Fruit fly (Drosophila melanogaster) whole organism, pupa: ENCODE measurements around the gene CG43335.

Experiments used
- CG10348 ChIP-seq: fragments of 200-800 bp; sonication (Bioruptor generic); IDR thresholded peaks from 2 replicates; pipeline ENCODE4 v1.3.6; 2022; ENCODE audit warnings: missing biosample characterization, missing genetic modification characterization
- CG12605 ChIP-seq: fragments of 200-800 bp; sonication (Bioruptor generic); IDR thresholded peaks from 2 replicates; pipeline ENCODE4 v1.3.6; 2022; ENCODE audit warnings: missing biosample characterization, missing genetic modification characterization
- CG13204 ChIP-seq: fragments of 200-800 bp; sonication (Bioruptor generic); optimal IDR thresholded peaks from 2 replicates; lab custom pipeline; 2018; ENCODE audit warnings: missing biosample characterization, mild to moderate bottlenecking, missing genetic modification characterization, moderate library complexity
- CG14655 ChIP-seq: fragments of 200-800 bp; sonication (Bioruptor generic); optimal IDR thresholded peaks from 3 replicates; lab custom pipeline; 2017; ENCODE audit warnings: mild to moderate bottlenecking, missing biosample characterization, missing genetic modification reagents, missing genetic modification characterization
- CG15710 ChIP-seq: fragments of 200-800 bp; sonication (Bioruptor generic); optimal IDR thresholded peaks from 2 replicates; lab custom pipeline; 2018; ENCODE audit warnings: missing biosample characterization, mild to moderate bottlenecking, missing genetic modification characterization, moderate library complexity
- CG17806 ChIP-seq: fragments of 200-800 bp; sonication (Bioruptor generic); optimal IDR thresholded peaks from 2 replicates; lab custom pipeline; 2018; ENCODE audit warnings: missing biosample characterization, mild to moderate bottlenecking, missing genetic modification characterization, moderate library complexity
- CG32121 ChIP-seq: fragments of 200-800 bp; sonication (Bioruptor generic); IDR thresholded peaks from 2 replicates; pipeline ENCODE4 v1.3.6; 2022; ENCODE audit warnings: missing biosample characterization, missing genetic modification characterization
- CG34367 ChIP-seq: fragments of 200-800 bp; sonication (Bioruptor generic); optimal IDR thresholded peaks from 2 replicates; lab custom pipeline; 2018; ENCODE audit warnings: missing biosample characterization, mild to moderate bottlenecking, missing genetic modification characterization
- CG4496 ChIP-seq: fragments of 200-800 bp; sonication (Bioruptor generic); IDR thresholded peaks from 3 replicates; pipeline ENCODE4 v1.3.6; 2022; ENCODE audit warnings: missing biosample characterization, missing genetic modification characterization
- CG8159 ChIP-seq: fragments of 200-800 bp; sonication (Bioruptor generic); optimal IDR thresholded peaks from 3 replicates; lab custom pipeline; 2018; ENCODE audit warnings: missing biosample characterization, mild to moderate bottlenecking, missing genetic modification characterization, moderate library complexity
- CG8301 ChIP-seq: fragments of 200-800 bp; sonication (Bioruptor generic); optimal IDR thresholded peaks from 2 replicates; lab custom pipeline; 2018; ENCODE audit warnings: missing biosample characterization, mild to moderate bottlenecking, missing genetic modification characterization
- CG9948 ChIP-seq: fragments of 200-800 bp; sonication (Bioruptor generic); optimal IDR thresholded peaks from 2 replicates; lab custom pipeline; 2018; ENCODE audit warnings: missing biosample characterization, mild to moderate bottlenecking, missing genetic modification characterization, moderate library complexity
- D1 ChIP-seq: fragments of 200-800 bp; sonication (Bioruptor generic); optimal IDR thresholded peaks from 2 replicates; lab custom pipeline; 2018; ENCODE audit warnings: missing biosample characterization, mild to moderate bottlenecking, missing genetic modification characterization, moderate library complexity
- EcR ChIP-seq: fragments of 200-800 bp; sonication (Bioruptor generic); optimal IDR thresholded peaks from 3 replicates; lab custom pipeline; 2019; ENCODE audit warnings: missing biosample characterization, missing genetic modification characterization, mild to moderate bottlenecking, moderate library complexity, missing genetic modification reagents
- Ets98B ChIP-seq: fragments of 200-800 bp; sonication (Bioruptor generic); IDR thresholded peaks from 2 replicates; pipeline ENCODE4 v1.3.6; 2022; ENCODE audit warnings: missing biosample characterization, missing genetic modification characterization
- Pif1A ChIP-seq: fragments of 200-800 bp; sonication (Bioruptor generic); optimal IDR thresholded peaks from 3 replicates; lab custom pipeline; 2016; ENCODE audit warnings: missing biosample characterization, missing genetic modification characterization
- Pif1B ChIP-seq: fragments of 200-800 bp; sonication (Bioruptor generic); optimal IDR thresholded peaks from 3 replicates; lab custom pipeline; 2016; ENCODE audit warnings: missing biosample characterization, missing genetic modification characterization
- Snoo ChIP-seq: fragments of 200-800 bp; sonication (Bioruptor generic); optimal IDR thresholded peaks from 3 replicates; lab custom pipeline; 2017; ENCODE audit warnings: missing biosample characterization, mild to moderate bottlenecking, missing genetic modification characterization, inconsistent platforms
- fd96Ca ChIP-seq: fragments of 200-800 bp; sonication (Bioruptor generic); IDR thresholded peaks from 3 replicates; pipeline ENCODE4 v1.3.6; 2022; ENCODE audit warnings: missing biosample characterization, missing genetic modification characterization
- gl ChIP-seq: fragments of 200-800 bp; sonication (Bioruptor generic); optimal IDR thresholded peaks from 2 replicates; lab custom pipeline; 2018; ENCODE audit warnings: missing biosample characterization, mild to moderate bottlenecking, missing genetic modification characterization
- rn ChIP-seq: fragments of 200-800 bp; sonication (Bioruptor generic); IDR thresholded peaks from 2 replicates; pipeline ENCODE4 v1.3.6; 2022; ENCODE audit warnings: missing biosample characterization, missing genetic modification characterization

CG43335 gene

DNA sequence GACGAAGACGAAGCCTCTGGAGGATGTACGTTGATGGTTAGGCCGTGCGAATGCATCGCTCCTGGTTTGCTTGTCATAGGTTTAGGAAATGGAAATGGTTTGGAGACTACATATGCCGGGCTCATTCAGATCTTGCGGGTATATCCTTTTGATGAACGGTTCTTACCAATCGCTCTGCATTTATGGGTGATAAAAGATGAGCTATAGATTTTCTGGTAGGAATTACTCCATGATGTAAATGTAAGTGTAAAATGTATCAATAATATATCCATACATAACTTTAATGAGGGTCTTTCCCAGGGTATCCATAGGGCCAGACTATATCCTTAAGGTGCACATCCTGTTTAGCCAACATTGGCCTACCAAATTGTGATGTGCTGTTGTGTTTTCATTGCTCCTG, 23.6 kb upstream of the CG43335 start:
- peak; percentile 17 for TF ChIP-seq CG15710 (tag; lab: Kevin White, UChicago)
- TF ChIP-seq CG17806 = no peak
- no peak for TF ChIP-seq CG32121
- TF ChIP-seq EcR (GFP tag; lab: Kevin White, UChicago) = no peak
- peak; percentile 52 for TF ChIP-seq CG8159 (tag; lab: Kevin White, UChicago)
- no peak for TF ChIP-seq Pif1B (GFP tag; lab: Kevin White, UChicago)

DNA sequence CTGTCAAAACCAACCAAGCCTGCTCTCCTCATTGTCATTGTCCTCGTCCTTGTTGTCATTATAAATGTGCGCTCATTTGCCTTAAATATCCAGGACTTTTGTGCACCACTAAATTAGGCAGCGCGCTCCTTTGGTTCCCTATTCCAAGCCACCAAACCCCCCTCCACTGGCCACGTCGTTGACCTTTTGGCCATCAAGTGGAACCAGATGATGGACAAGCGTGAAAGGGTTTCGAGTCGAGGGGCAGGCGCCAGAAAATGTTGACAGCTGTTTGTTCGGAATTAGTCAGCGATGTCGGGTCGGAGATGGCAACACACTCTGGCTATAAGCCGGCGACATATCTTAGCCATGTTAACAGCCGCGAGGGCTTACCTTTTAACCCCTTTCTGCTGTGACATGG, 21.4 kb upstream of the CG43335 start:
- TF ChIP-seq CG12605 (GFP tag; lab: Robert Waterston, UW) = no peak
- TF ChIP-seq CG4496 (GFP tag; lab: Robert Waterston, UW) = no peak
- no peak for TF ChIP-seq CG15710 (tag; lab: Kevin White, UChicago)
- TF ChIP-seq CG32121 = no peak
- TF ChIP-seq CG9948 (tag; lab: Kevin White, UChicago) = no peak
- TF ChIP-seq CG8159 (tag; lab: Kevin White, UChicago) = no peak
- TF ChIP-seq Pif1B (GFP tag; lab: Kevin White, UChicago) = no peak
- TF ChIP-seq CG10348 (GFP tag; lab: Robert Waterston, UW) = no peak
- TF ChIP-seq rn (GFP tag; lab: Robert Waterston, UW) = no peak
- TF ChIP-seq CG34367 (tag; lab: Kevin White, UChicago) = no peak
- no peak for TF ChIP-seq CG8301 (tag; lab: Kevin White, UChicago)
- no peak for TF ChIP-seq gl (tag; lab: Kevin White, UChicago)
- TF ChIP-seq Snoo = no peak
- no peak for TF ChIP-seq D1
- TF ChIP-seq CG13204 (GFP tag; lab: Kevin White, UChicago) = no peak
- no peak for TF ChIP-seq CG14655
- TF ChIP-seq fd96Ca = no peak

DNA sequence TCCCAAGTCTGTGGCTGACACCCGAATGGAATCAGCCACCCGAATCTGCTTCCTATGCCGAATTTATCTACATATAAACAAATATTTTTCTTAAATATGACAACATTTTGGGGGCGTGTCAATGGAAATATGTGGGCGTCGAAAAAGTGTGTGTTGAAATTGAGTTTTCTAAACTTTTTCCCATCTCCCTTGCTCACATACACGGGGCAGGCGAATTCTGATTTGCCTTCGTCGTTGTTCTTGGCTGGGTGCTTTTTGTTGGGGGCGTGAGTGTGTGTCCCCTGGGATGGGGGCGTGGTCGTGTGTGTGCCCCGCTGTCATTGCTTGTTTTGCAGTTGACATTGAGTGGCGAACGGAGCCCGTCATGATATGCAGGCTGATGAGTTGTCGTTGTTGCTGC, 17.6 kb upstream of the CG43335 start:
- TF ChIP-seq Pif1B (GFP tag; lab: Kevin White, UChicago) (no peak), Pif1A (GFP tag; lab: Kevin White, UChicago) (no peak), CG15710 (tag; lab: Kevin White, UChicago) (no peak), Snoo (no peak), CG8159 (tag; lab: Kevin White, UChicago) (no peak), rn (GFP tag; lab: Robert Waterston, UW) (no peak), CG14655 (no peak), CG4496 (GFP tag; lab: Robert Waterston, UW) (no peak), CG10348 (GFP tag; lab: Robert Waterston, UW) (no peak), CG13204 (GFP tag; lab: Kevin White, UChicago) (no peak), EcR (GFP tag; lab: Kevin White, UChicago) (no peak), CG8301 (tag; lab: Kevin White, UChicago) (no peak), CG12605 (GFP tag; lab: Robert Waterston, UW) (no peak), fd96Ca (no peak), Ets98B (no peak), CG32121 (no peak), CG34367 (tag; lab: Kevin White, UChicago) (no peak)
- TF ChIP-seq, all 21 proteins: peak for 0

DNA sequence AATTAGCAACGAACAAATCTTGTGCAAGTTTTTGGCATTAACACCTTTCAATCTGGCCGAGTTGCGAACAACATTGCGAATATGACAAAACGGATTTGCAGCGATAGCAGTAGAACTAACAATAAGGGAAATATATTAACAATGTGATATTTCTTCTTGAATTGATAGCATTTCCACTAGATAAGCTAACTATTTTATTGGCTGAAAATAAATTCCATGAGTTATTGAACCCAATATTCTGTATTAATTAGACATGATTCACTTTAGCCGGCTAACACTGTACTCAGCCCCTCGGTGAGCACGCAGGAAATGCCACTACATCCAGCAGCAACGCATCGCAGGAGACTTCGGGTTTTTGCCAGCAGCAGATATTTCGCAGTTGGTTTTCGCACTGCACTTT, 8.4 kb upstream of the CG43335 start:
- TF ChIP-seq rn (GFP tag; lab: Robert Waterston, UW) (no peak), fd96Ca (no peak), D1 (no peak), CG4496 (GFP tag; lab: Robert Waterston, UW) (peak; percentile 67; the same call in 2 of the 3 replicates), CG12605 (GFP tag; lab: Robert Waterston, UW) (no peak), Pif1B (GFP tag; lab: Kevin White, UChicago) (no peak), Ets98B (peak; percentile 44), CG14655 (peak; percentile 58), CG8301 (tag; lab: Kevin White, UChicago) (peak; percentile 56), Pif1A (GFP tag; lab: Kevin White, UChicago) (peak; percentile 11), CG8159 (tag; lab: Kevin White, UChicago) (peak; percentile 23), CG15710 (tag; lab: Kevin White, UChicago) (no peak), gl (tag; lab: Kevin White, UChicago) (no peak), CG34367 (tag; lab: Kevin White, UChicago) (no peak), Snoo (no peak), CG32121 (no peak), CG17806 (peak; percentile 17), CG10348 (GFP tag; lab: Robert Waterston, UW) (no peak), CG13204 (GFP tag; lab: Kevin White, UChicago) (no peak), EcR (GFP tag; lab: Kevin White, UChicago) (no peak), CG9948 (tag; lab: Kevin White, UChicago) (peak; percentile 37)

DNA sequence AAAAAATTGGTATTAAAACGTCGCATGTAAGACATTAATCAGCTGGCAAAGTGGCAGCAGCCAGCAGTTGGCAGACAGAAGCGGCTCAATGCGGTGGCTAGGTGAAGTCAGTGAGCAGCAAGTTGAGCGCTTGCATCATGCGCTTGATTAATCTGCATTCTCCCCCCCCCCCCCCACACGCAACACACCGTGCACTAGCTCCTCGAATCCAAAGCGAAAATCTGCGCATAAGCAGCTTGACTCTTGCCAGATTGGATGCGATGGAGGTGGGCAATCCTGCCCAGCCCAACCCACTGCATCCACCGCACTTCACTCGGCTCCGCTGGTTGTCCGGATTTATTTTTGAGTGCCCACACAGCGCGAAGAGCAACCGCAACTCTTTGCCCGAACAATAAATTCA, 8.0 kb upstream of the CG43335 start:
- TF ChIP-seq EcR (GFP tag; lab: Kevin White, UChicago) = no peak
- no peak for TF ChIP-seq CG17806
- no peak for TF ChIP-seq CG8301 (tag; lab: Kevin White, UChicago)
- TF ChIP-seq CG34367 (tag; lab: Kevin White, UChicago) = no peak
- no peak for TF ChIP-seq Pif1B (GFP tag; lab: Kevin White, UChicago)
- TF ChIP-seq CG12605 (GFP tag; lab: Robert Waterston, UW) = no peak
- no peak for TF ChIP-seq D1
- TF ChIP-seq CG4496 (GFP tag; lab: Robert Waterston, UW) = no peak

DNA sequence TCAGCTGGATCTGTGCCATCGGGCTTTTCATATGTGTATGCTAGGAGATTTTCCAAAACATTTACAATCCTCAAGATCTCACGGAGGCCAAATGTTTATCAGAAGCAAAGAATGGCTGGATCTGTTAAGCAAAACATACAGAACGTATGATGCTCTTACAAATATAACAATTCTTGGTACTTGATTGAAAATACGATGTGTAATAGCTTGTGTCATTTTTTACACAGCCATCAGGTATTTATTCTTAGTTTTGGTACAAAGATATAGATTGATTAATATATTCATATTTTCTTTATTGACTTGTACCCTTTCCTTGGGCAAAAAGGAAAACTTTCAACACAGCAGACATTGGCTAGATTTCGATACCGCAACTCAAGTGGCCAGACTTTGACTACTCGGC, 7.3 kb upstream of the CG43335 start:
- TF ChIP-seq CG8301 (tag; lab: Kevin White, UChicago) (no peak), CG14655 (peak; percentile 11)
- TF ChIP-seq, all 21 proteins: peak for 1
